Fruit fly (Drosophila melanogaster) whole organism, adult: Measurements from ENCODE around the gene Mau2.

Source experiments
- CG11617 ChIP-seq: fragments of 200-800 bp; sonication (Bioruptor generic); optimal IDR thresholded peaks from 2 replicates; lab custom pipeline; 2017; ENCODE audit warnings: mild to moderate bottlenecking, missing biosample characterization, missing genetic modification reagents, missing genetic modification characterization
- CG12768 ChIP-seq: fragments of 200-800 bp; sonication (Bioruptor generic); optimal IDR thresholded peaks from 2 replicates; lab custom pipeline; 2017; ENCODE audit warnings: missing biosample characterization, missing genetic modification characterization, mild to moderate bottlenecking, moderate library complexity, missing genetic modification reagents
- CG14711 ChIP-seq: fragments of 200-800 bp; sonication (Bioruptor generic); optimal IDR thresholded peaks from 2 replicates; lab custom pipeline; 2018; ENCODE audit warnings: missing biosample characterization, mild to moderate bottlenecking, missing genetic modification characterization, moderate library complexity
- CG1620 ChIP-seq: fragments of 200-800 bp; sonication (Bioruptor generic); optimal IDR thresholded peaks from 2 replicates; lab custom pipeline; 2016; ENCODE audit warnings: missing biosample characterization, missing genetic modification characterization
- CG33017 ChIP-seq: fragments of 200-800 bp; sonication (Bioruptor generic); optimal IDR thresholded peaks from 2 replicates; lab custom pipeline; 2018; ENCODE audit warnings: missing biosample characterization, mild to moderate bottlenecking, missing genetic modification characterization, moderate library complexity
- CG5204 ChIP-seq: fragments of 200-800 bp; sonication (Bioruptor generic); optimal IDR thresholded peaks from 2 replicates; lab custom pipeline; 2016; ENCODE audit warnings: missing biosample characterization, missing genetic modification characterization
- CG7045 ChIP-seq: fragments of 200-800 bp; sonication (Bioruptor generic); optimal IDR thresholded peaks from 2 replicates; lab custom pipeline; 2017; ENCODE audit warnings: missing biosample characterization, mild to moderate bottlenecking, missing genetic modification characterization
- CG7101 ChIP-seq: fragments of 200-800 bp; sonication (Bioruptor generic); optimal IDR thresholded peaks from 2 replicates; lab custom pipeline; 2018; ENCODE audit warnings: missing biosample characterization, mild to moderate bottlenecking, missing genetic modification characterization, moderate library complexity
- Clk ChIP-seq: fragments of 200-800 bp; sonication (Bioruptor generic); optimal IDR thresholded peaks from 2 replicates; lab custom pipeline; 2017; ENCODE audit warnings: missing biosample characterization, missing genetic modification characterization
- Crg-1 ChIP-seq: fragments of 200-800 bp; sonication (Bioruptor generic); optimal IDR thresholded peaks from 2 replicates; lab custom pipeline; 2016; ENCODE audit warnings: missing biosample characterization, missing genetic modification characterization
- Hr96 ChIP-seq: fragments of 200-800 bp; sonication (Bioruptor generic); optimal IDR thresholded peaks from 2 replicates; lab custom pipeline; 2016; ENCODE audit warnings: missing biosample characterization, missing genetic modification characterization
- Mnt ChIP-seq: fragments of 200-800 bp; sonication (Bioruptor generic); optimal IDR thresholded peaks from 2 replicates; lab custom pipeline; 2016; ENCODE audit warnings: missing biosample characterization, mild to moderate bottlenecking, missing genetic modification characterization
- bab1 ChIP-seq: fragments of 200-800 bp; sonication (Bioruptor generic); optimal IDR thresholded peaks from 3 replicates; lab custom pipeline; 2019; ENCODE audit warnings: missing biosample characterization, mild to moderate bottlenecking, missing genetic modification characterization, moderate library complexity
- cic ChIP-seq: fragments of 200-800 bp; sonication (Bioruptor generic); optimal IDR thresholded peaks from 2 replicates; lab custom pipeline; 2017; ENCODE audit warnings: missing biosample characterization, mild to moderate bottlenecking, missing genetic modification characterization, moderate library complexity
- cnc ChIP-seq, 2 experiments: fragments of >200 bp; optimal IDR thresholded peaks; 2 replicates each; lab custom pipeline; 2017
- kay ChIP-seq: fragments of 200-800 bp; sonication (Bioruptor generic); peaks from one replicate; lab custom pipeline; 2016; ENCODE audit warnings: missing biosample characterization, missing genetic modification characterization, borderline replicate concordance
- ovo ChIP-seq: fragments of 200-800 bp; sonication (Bioruptor generic); optimal IDR thresholded peaks from 2 replicates; lab custom pipeline; 2016; ENCODE audit warnings: missing biosample characterization, missing genetic modification characterization
- pad ChIP-seq: fragments of 200-800 bp; sonication (Bioruptor generic); optimal IDR thresholded peaks from 3 replicates; lab custom pipeline; 2017; ENCODE audit warnings: missing biosample characterization, missing genetic modification characterization, mild to moderate bottlenecking, moderate library complexity, missing genetic modification reagents
- tj ChIP-seq: fragments of 200-800 bp; sonication (Bioruptor generic); optimal IDR thresholded peaks from 3 replicates; lab custom pipeline; 2017; ENCODE audit warnings: missing biosample characterization, mild to moderate bottlenecking, missing genetic modification characterization, moderate library complexity
- toe ChIP-seq: fragments of 200-800 bp; sonication (Bioruptor generic); optimal IDR thresholded peaks from 2 replicates; lab custom pipeline; 2016; ENCODE audit warnings: missing biosample characterization, missing genetic modification characterization

Gene Mau2

DNA sequence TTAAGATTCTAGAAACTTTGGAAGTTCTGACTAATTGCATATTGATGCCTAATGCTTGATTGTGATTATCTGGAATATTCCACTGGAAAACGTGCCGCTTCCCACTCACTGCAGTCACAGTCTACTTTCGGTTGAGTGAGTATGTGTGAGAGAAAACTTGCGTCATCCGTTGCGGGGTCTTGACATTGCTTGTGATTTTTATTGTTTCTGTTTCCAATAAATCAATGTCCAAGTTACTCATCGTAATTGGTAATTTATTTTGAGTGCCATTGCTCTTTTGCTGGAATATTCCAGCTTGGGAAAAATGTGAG is 34.0 kb downstream of the Mau2 start:
- TF ChIP-seq kay (peak; percentile 51), CG11617 (GFP tag; lab: Kevin White, UChicago) (no peak), CG7101 (no peak), toe (no peak)

DNA sequence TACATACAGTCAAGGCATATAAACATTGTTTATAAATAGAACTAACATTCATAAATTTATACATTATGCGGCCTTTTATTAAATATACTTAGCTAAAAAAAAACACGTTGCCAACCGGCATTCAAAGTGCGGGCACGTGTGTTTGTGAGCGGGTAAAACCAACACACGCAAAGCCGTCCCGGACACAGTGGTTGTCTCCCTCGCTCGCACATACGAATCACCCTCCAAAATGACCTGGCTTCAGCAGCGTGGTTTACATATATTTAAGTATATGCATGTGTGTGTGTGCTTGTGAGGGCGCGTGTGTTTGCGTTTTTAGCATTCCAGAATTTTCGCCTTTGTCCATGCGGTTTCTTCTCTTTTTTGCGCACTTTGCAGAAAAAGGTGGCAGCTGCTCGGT is 34.4 kb downstream of the Mau2 start:
- TF ChIP-seq cnc (optimal IDR thresholded peaks at IDR 0.05; lab: Kevin White, UChicago) (no peak), CG1620 (GFP tag; lab: Kevin White, UChicago) (no peak), kay (no peak), CG33017 (tag; lab: Kevin White, UChicago) (no peak), Mnt (GFP tag; lab: Kevin White, UChicago) (peak; percentile 96), CG7101 (no peak), Hr96 (GFP tag; lab: Kevin White, UChicago) (peak; percentile 38), CG12768 (GFP tag; lab: Kevin White, UChicago) (peak; percentile 48), bab1 (GFP tag; lab: Kevin White, UChicago) (no peak), Crg-1 (GFP tag; lab: Kevin White, UChicago) (no peak), CG14711 (tag; lab: Kevin White, UChicago) (no peak), Clk (GFP tag; lab: Kevin White, UChicago) (no peak), ovo (peak; percentile 28), pad (GFP tag; lab: Kevin White, UChicago) (no peak), tj (peak; percentile 80), CG5204 (GFP tag; lab: Kevin White, UChicago) (peak; percentile 29), toe (no peak), cic (no peak), CG11617 (GFP tag; lab: Kevin White, UChicago) (no peak), CG7045 (GFP tag; lab: Kevin White, UChicago) (no peak)

DNA sequence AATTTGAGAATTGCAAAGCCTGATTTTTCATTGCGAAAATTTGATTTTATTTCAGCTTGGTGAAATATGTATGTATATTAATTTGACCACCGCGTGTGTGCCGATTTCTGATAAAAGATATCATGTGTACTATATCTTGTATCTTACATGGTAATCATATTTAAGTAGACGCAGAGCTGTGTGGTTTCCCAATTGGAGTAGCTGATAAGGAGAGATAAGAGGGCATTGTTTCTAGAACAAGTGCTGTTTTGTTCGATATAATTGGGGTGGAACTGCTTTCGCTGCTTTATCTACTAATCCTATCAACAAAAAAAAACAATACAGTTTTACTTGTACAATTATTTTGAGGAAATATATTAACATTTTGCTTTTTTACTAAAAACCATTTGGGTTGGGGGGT is 37.6 kb downstream of the Mau2 start:
- TF ChIP-seq cic: no peak
- peak; percentile 24 for TF ChIP-seq tj
- TF ChIP-seq CG12768 (GFP tag; lab: Kevin White, UChicago): peak; percentile 18
- TF ChIP-seq CG7045 (GFP tag; lab: Kevin White, UChicago): no peak
- peak; percentile 18 for TF ChIP-seq CG7101
- TF ChIP-seq Clk (GFP tag; lab: Kevin White, UChicago): no peak

DNA sequence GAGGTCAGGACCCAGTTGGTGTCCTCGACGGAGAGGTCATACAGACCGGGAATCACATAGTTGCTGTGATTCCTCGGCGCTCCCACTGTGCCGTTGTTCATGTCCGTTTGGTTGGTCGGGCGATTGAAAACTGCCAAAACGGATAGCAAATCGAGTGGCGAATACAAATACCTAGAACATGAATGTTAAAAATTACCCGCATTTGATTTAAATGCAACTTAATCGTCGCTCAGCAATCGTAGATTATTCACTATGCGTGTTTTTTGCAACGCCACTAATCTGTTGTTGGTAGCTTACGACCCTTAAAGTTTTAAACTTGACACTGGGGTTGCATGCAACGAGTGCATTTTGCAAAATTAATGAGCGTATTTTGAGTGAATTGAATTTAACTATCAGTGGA is 40.0 kb downstream of the Mau2 start, which contains the start of gene Amt:
Amt (minus strand) TSS at position 101 of the 400 bp plus-strand sequence.
- TF ChIP-seq cic (no peak), CG1620 (GFP tag; lab: Kevin White, UChicago) (no peak), kay (no peak), CG5204 (GFP tag; lab: Kevin White, UChicago) (no peak), CG33017 (tag; lab: Kevin White, UChicago) (no peak), CG11617 (GFP tag; lab: Kevin White, UChicago) (no peak), CG14711 (tag; lab: Kevin White, UChicago) (no peak), Mnt (GFP tag; lab: Kevin White, UChicago) (no peak), CG12768 (GFP tag; lab: Kevin White, UChicago) (no peak), CG7045 (GFP tag; lab: Kevin White, UChicago) (no peak), ovo (no peak), cnc (optimal IDR thresholded peaks at IDR 0.05; lab: Kevin White, UChicago) (no peak), Crg-1 (GFP tag; lab: Kevin White, UChicago) (no peak), bab1 (GFP tag; lab: Kevin White, UChicago) (no peak), CG7101 (no peak), pad (GFP tag; lab: Kevin White, UChicago) (no peak), tj (no peak)

DNA sequence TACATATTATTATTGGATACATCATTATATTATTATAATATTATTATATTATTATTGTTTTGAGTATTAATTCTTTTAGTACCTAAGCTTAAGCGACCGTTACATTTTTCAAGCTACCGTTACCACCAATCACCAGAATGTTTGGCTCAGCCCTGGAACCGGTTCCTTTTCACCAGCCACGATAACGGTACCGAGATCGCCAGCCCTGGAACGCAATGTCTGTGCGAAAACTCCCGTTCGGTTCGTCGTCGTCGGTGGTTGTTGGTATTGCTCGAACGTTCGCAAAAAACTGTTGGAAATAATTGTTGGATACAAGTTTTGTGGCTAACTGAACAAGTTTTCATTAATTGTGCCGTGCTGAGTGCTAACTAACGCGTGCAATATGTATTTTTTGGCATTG is 40.7 kb downstream of the Mau2 start, which contains the start of gene CG42404:
CG42404 (plus strand) TSS at position 360 of the 400 bp plus-strand sequence.
- TF ChIP-seq Mnt (GFP tag; lab: Kevin White, UChicago) (no peak), CG12768 (GFP tag; lab: Kevin White, UChicago) (no peak), ovo (peak; percentile 39)

DNA sequence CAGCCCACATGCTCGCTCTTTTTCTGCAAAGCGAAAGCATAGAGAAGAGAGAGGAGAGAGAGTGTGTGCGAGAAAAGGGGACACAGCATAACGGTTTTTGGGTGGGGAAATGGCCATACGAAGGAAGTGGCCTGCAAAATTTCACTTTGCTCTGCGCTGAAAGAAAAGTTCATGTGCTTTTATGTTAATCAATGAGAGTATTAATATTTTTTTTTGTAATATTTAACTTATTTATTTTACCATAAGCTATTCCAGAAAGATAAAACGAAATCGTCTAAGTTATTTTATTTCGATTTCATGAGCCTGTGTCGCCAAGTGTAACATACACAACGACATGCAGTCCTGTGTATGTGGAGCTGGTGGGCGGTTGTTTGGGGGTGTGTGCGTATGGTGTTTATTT is 41.5 kb downstream of the Mau2 start:
- TF ChIP-seq tj: peak; percentile 19
- TF ChIP-seq kay: no peak
- TF ChIP-seq cnc (optimal IDR thresholded peaks at IDR 0.05; lab: Kevin White, UChicago): no peak
- TF ChIP-seq bab1 (GFP tag; lab: Kevin White, UChicago): no peak
- TF ChIP-seq Clk (GFP tag; lab: Kevin White, UChicago): peak; percentile 39
- TF ChIP-seq CG1620 (GFP tag; lab: Kevin White, UChicago): no peak
- no peak for TF ChIP-seq toe
- TF ChIP-seq Crg-1 (GFP tag; lab: Kevin White, UChicago): no peak
- TF ChIP-seq pad (GFP tag; lab: Kevin White, UChicago): peak; percentile 83
- peak; percentile 58 for TF ChIP-seq CG11617 (GFP tag; lab: Kevin White, UChicago)
- peak; percentile 47 for TF ChIP-seq CG14711 (tag; lab: Kevin White, UChicago)
- TF ChIP-seq CG12768 (GFP tag; lab: Kevin White, UChicago): peak; percentile 51
- TF ChIP-seq CG33017 (tag; lab: Kevin White, UChicago): peak; percentile 88
- TF ChIP-seq Hr96 (GFP tag; lab: Kevin White, UChicago): no peak
- peak; percentile 24 for TF ChIP-seq cic
- TF ChIP-seq CG7101: peak; percentile 69
- TF ChIP-seq CG5204 (GFP tag; lab: Kevin White, UChicago): peak; percentile 63
- peak; percentile 21 for TF ChIP-seq Mnt (GFP tag; lab: Kevin White, UChicago)
- TF ChIP-seq ovo: no peak
- peak; percentile 57 for TF ChIP-seq CG7045 (GFP tag; lab: Kevin White, UChicago)
